Worm (Caenorhabditis elegans) whole organism, L1 larva: Measurements from ENCODE around the gene nhr-210.

Experiments used
- ceh-88 ChIP-seq: fragments of 200-800 bp; sonication (Bioruptor generic); IDR thresholded peaks from 2 replicates; pipeline ENCODE4 v1.3.6; 2022; ENCODE audit warnings: missing genetic modification characterization, missing compliant biosample characterization
- ces-1 ChIP-seq: fragments of 150-350 bp; optimal IDR thresholded peaks from 2 replicates; lab custom pipeline; 2014; ENCODE audit warnings: missing biosample characterization, missing genetic modification reagents, missing genetic modification characterization
- jun-1 ChIP-seq: fragments of 150-350 bp; optimal IDR thresholded peaks from 2 replicates; lab custom pipeline; 2014; ENCODE audit warnings: missing biosample characterization, missing genetic modification reagents, missing genetic modification characterization
- mdl-1 ChIP-seq, 2 experiments: fragments of 150-350 bp; optimal IDR thresholded peaks; 2 replicates each; lab custom pipeline; 2014 to 2017; ENCODE audit warnings: missing biosample characterization in 2 of 2, missing genetic modification characterization in 2 of 2, inconsistent platforms in 1 of 2
- nhr-237 ChIP-seq: fragments of 150-350 bp; optimal IDR thresholded peaks from 2 replicates; lab custom pipeline; 2014; ENCODE audit warnings: missing biosample characterization, missing genetic modification characterization
- tbx-2 ChIP-seq: sonication (generic microtip); optimal IDR thresholded peaks from 2 replicates; lab custom pipeline; 2016; ENCODE audit warnings: missing genetic modification characterization, missing compliant biosample characterization

ce11 chrV:532046-532445 lies 12.7 kb upstream of the nhr-210 start, which contains the start of gene nhr-58:
- TF ChIP-seq jun-1 (tag; lab: Kevin White, UChicago) = peak; percentile 66
- no peak for TF ChIP-seq ceh-88 (GFP tag; lab: Robert Waterston, UW)
- TF ChIP-seq nhr-237 (tag; lab: Kevin White, UChicago) = no peak
- TF ChIP-seq tbx-2 (tag; lab: Kevin White, UChicago) = peak; percentile 23
- TF ChIP-seq ces-1 = no peak
- peak in 1 of 2 experiments; percentile 71 for TF ChIP-seq mdl-1 (tag; optimal IDR thresholded peaks at IDR 0.05; lab: Kevin White, UChicago)
